Fruit fly (Drosophila melanogaster) whole organism, embryonic: ENCODE data around the gene CG10984.

Experiments used
- Bteb2 ChIP-seq: fragments of 200-800 bp; sonication (Bioruptor generic); optimal IDR thresholded peaks from 2 replicates; lab custom pipeline; 2016; ENCODE audit warnings: missing biosample characterization, missing genetic modification characterization
- CG10654 ChIP-seq: fragments of 200-800 bp; sonication (Bioruptor generic); optimal IDR thresholded peaks from 2 replicates; lab custom pipeline; 2016; ENCODE audit warnings: missing biosample characterization, missing genetic modification characterization
- CG11456 ChIP-seq: fragments of 200-800 bp; sonication (Bioruptor generic); IDR thresholded peaks from 3 replicates; pipeline ENCODE4 v1.3.6; 2022; ENCODE audit warnings: missing biosample characterization, missing genetic modification characterization
- CG1233 ChIP-seq: fragments of 200-800 bp; sonication (Bioruptor generic); optimal IDR thresholded peaks from 4 replicates; lab custom pipeline; 2018; ENCODE audit warnings: missing biosample characterization, mild to moderate bottlenecking, missing genetic modification characterization
- CG12659 ChIP-seq: fragments of 200-800 bp; sonication (Bioruptor generic); optimal IDR thresholded peaks from 3 replicates; lab custom pipeline; 2017; ENCODE audit warnings: mild to moderate bottlenecking, missing biosample characterization, missing genetic modification reagents, missing genetic modification characterization
- CG12769 ChIP-seq: fragments of 200-800 bp; sonication (Bioruptor generic); optimal IDR thresholded peaks from 2 replicates; lab custom pipeline; 2019; ENCODE audit warnings: missing biosample characterization, mild to moderate bottlenecking, missing genetic modification characterization, moderate library complexity
- CG13123 ChIP-seq: fragments of 200-800 bp; sonication (Bioruptor generic); optimal IDR thresholded peaks from 2 replicates; lab custom pipeline; 2016; ENCODE audit warnings: missing biosample characterization, missing genetic modification characterization
- CG15696 ChIP-seq: fragments of 200-800 bp; sonication (Bioruptor generic); optimal IDR thresholded peaks from 2 replicates; lab custom pipeline; 2019; ENCODE audit warnings: missing biosample characterization, mild to moderate bottlenecking, missing genetic modification characterization, moderate library complexity
- CG1603 ChIP-seq: fragments of 200-800 bp; sonication (Bioruptor generic); optimal IDR thresholded peaks from 2 replicates; lab custom pipeline; 2019; ENCODE audit warnings: missing biosample characterization, mild to moderate bottlenecking, missing genetic modification characterization, moderate library complexity
- CG2712 ChIP-seq: fragments of 200-800 bp; optimal IDR thresholded peaks from 3 replicates; lab custom pipeline; 2019; ENCODE audit warnings: missing biosample characterization, mild to moderate bottlenecking, missing genetic modification characterization, moderate library complexity
- CG30431 ChIP-seq: fragments of 200-800 bp; sonication (Bioruptor generic); optimal IDR thresholded peaks from 2 replicates; lab custom pipeline; 2017; ENCODE audit warnings: missing biosample characterization, missing genetic modification characterization
- CG31388 ChIP-seq: fragments of 200-800 bp; sonication (Bioruptor generic); optimal IDR thresholded peaks from 2 replicates; lab custom pipeline; 2016; ENCODE audit warnings: missing biosample characterization, missing genetic modification characterization
- CG3163 ChIP-seq: fragments of 200-800 bp; sonication (Bioruptor generic); optimal IDR thresholded peaks from 3 replicates; lab custom pipeline; 2016; ENCODE audit warnings: missing biosample characterization, missing genetic modification characterization
- CG33213 ChIP-seq: fragments of 200-800 bp; sonication (Bioruptor generic); optimal IDR thresholded peaks from 3 replicates; lab custom pipeline; 2016; ENCODE audit warnings: missing biosample characterization, missing genetic modification characterization
- CG34224 ChIP-seq: fragments of 200-800 bp; sonication (Bioruptor generic); IDR thresholded peaks from 3 replicates; pipeline ENCODE4 v1.3.6; 2022; ENCODE audit warnings: missing biosample characterization, missing genetic modification characterization; ENCODE audit not compliant: partially characterized antibody
- CG3995 ChIP-seq: fragments of 200-800 bp; sonication (Bioruptor generic); optimal IDR thresholded peaks from 3 replicates; lab custom pipeline; 2016; ENCODE audit warnings: missing biosample characterization, missing genetic modification characterization
- CG7556 ChIP-seq: fragments of 200-800 bp; sonication (Bioruptor generic); optimal IDR thresholded peaks from 2 replicates; lab custom pipeline; 2017; ENCODE audit warnings: missing biosample characterization, mild to moderate bottlenecking, missing genetic modification characterization
- CG8944 ChIP-seq: fragments of 200-800 bp; sonication (Bioruptor generic); optimal IDR thresholded peaks from 3 replicates; lab custom pipeline; 2016; ENCODE audit warnings: missing biosample characterization, missing genetic modification characterization
- Deaf1 ChIP-seq: fragments of 200-800 bp; optimal IDR thresholded peaks from 3 replicates; lab custom pipeline; 2019; ENCODE audit warnings: missing biosample characterization, mild to moderate bottlenecking, missing genetic modification characterization, moderate library complexity
- Doc3 ChIP-seq: fragments of 200-800 bp; sonication (Bioruptor generic); IDR thresholded peaks from 3 replicates; pipeline ENCODE4 v1.3.6; 2022; ENCODE audit warnings: missing biosample characterization, missing genetic modification characterization; ENCODE audit not compliant: partially characterized antibody
- Drgx ChIP-seq: fragments of 200-800 bp; sonication (Bioruptor generic); IDR thresholded peaks from 2 replicates; pipeline ENCODE4 v1.3.6; 2022; ENCODE audit warnings: missing biosample characterization, missing genetic modification characterization
- E2f1 ChIP-seq: fragments of 200-800 bp; sonication (Bioruptor generic); IDR thresholded peaks from 2 replicates; pipeline ENCODE4 v1.3.6; 2022; ENCODE audit warnings: missing biosample characterization, missing genetic modification characterization
- E2f2 ChIP-seq: fragments of 200-800 bp; sonication (Bioruptor generic); IDR thresholded peaks from 2 replicates; pipeline ENCODE4 v1.3.6; 2022; ENCODE audit warnings: missing biosample characterization, missing genetic modification characterization
- GATAe ChIP-seq: fragments of 200-800 bp; sonication (Bioruptor generic); conservative IDR thresholded peaks from 2 replicates; pipeline ENCODE4 v1.3.6; 2022; ENCODE audit warnings: missing biosample characterization, missing genetic modification characterization
- Lim3 ChIP-seq: fragments of 200-800 bp; sonication (Bioruptor generic); IDR thresholded peaks from 2 replicates; pipeline ENCODE4 v1.3.6; 2022; ENCODE audit warnings: missing biosample characterization, missing genetic modification characterization
- Max ChIP-seq: fragments of 200-800 bp; sonication (Bioruptor generic); optimal IDR thresholded peaks from 2 replicates; lab custom pipeline; 2016; ENCODE audit warnings: missing biosample characterization, mild to moderate bottlenecking, missing genetic modification characterization
- Neu2 ChIP-seq: fragments of 200-800 bp; sonication (Bioruptor generic); optimal IDR thresholded peaks from 3 replicates; lab custom pipeline; 2016; ENCODE audit warnings: missing biosample characterization, missing genetic modification characterization, borderline replicate concordance
- Nf-YC ChIP-seq: fragments of 200-800 bp; optimal IDR thresholded peaks from 3 replicates; lab custom pipeline; 2019; ENCODE audit warnings: missing biosample characterization, mild to moderate bottlenecking, missing genetic modification characterization, moderate library complexity
- Scr ChIP-seq: fragments of 200-800 bp; sonication (Bioruptor generic); IDR thresholded peaks from 2 replicates; pipeline ENCODE4 v1.3.6; 2022; ENCODE audit warnings: missing biosample characterization, missing genetic modification characterization; ENCODE audit not compliant: partially characterized antibody
- Sin3A ChIP-seq: fragments of >200 bp; optimal IDR thresholded peaks from 2 replicates; lab custom pipeline; 2018
- Sry-δ ChIP-seq: fragments of 200-800 bp; sonication (Bioruptor generic); optimal IDR thresholded peaks from 2 replicates; lab custom pipeline; 2016; ENCODE audit warnings: missing biosample characterization, missing genetic modification characterization
- Usf ChIP-seq: fragments of 200-800 bp; sonication (Bioruptor generic); optimal IDR thresholded peaks from 2 replicates; lab custom pipeline; 2017; ENCODE audit warnings: missing genotype, missing biosample characterization, missing genetic modification characterization
- bigmax ChIP-seq: fragments of 200-800 bp; sonication (Bioruptor generic); optimal IDR thresholded peaks from 2 replicates; lab custom pipeline; 2018; ENCODE audit warnings: missing biosample characterization, mild to moderate bottlenecking, missing genetic modification characterization
- bsh ChIP-seq, 2 experiments: fragments of 200-800 bp; sonication (Bioruptor generic); optimal IDR thresholded peaks; 2 replicates each; lab custom pipeline; 2017 to 2018; ENCODE audit warnings: mild to moderate bottlenecking in 2 of 2, missing biosample characterization in 2 of 2, missing genetic modification characterization in 2 of 2, moderate library complexity in 1 of 2
- cad ChIP-seq: fragments of >200 bp; optimal IDR thresholded peaks from 2 replicates; lab custom pipeline; 2017; ENCODE audit warnings: missing biosample characterization, missing genetic modification characterization
- caup ChIP-seq: fragments of 200-800 bp; sonication (Bioruptor generic); optimal IDR thresholded peaks from 3 replicates; lab custom pipeline; 2017; ENCODE audit warnings: missing biosample characterization, mild to moderate bottlenecking, missing genetic modification characterization, moderate library complexity; ENCODE audit not compliant: severe bottlenecking
- ewg ChIP-seq: fragments of 200-800 bp; sonication (Bioruptor generic); optimal IDR thresholded peaks from 3 replicates; lab custom pipeline; 2017; ENCODE audit warnings: mild to moderate bottlenecking, missing biosample characterization, missing genetic modification reagents, missing genetic modification characterization
- exex ChIP-seq: fragments of 200-800 bp; sonication (Bioruptor generic); optimal IDR thresholded peaks from 4 replicates; lab custom pipeline; 2018; ENCODE audit warnings: missing biosample characterization, mild to moderate bottlenecking, missing genetic modification characterization, moderate library complexity
- hb ChIP-seq: fragments of 200-800 bp; sonication (Bioruptor generic); IDR thresholded peaks from 3 replicates; pipeline ENCODE4 v1.3.6; 2022; ENCODE audit warnings: missing biosample characterization, missing genetic modification characterization; ENCODE audit not compliant: partially characterized antibody
- hkb ChIP-seq, 2 experiments: fragments of 200-800 bp in 1 of 2; fragments of >200 bp in 1 of 2; sonication (Bioruptor generic) in 1 of 2; IDR thresholded peaks in 1 of 2; optimal IDR thresholded peaks in 1 of 2; 2 replicates each; pipeline versions ENCODE4 v1.3.6 to Lab custom; 2017 to 2022; ENCODE audit warnings: missing biosample characterization in 1 of 2, missing genetic modification characterization in 1 of 2
- nmo ChIP-seq: fragments of 200-800 bp; sonication (Bioruptor generic); optimal IDR thresholded peaks from 2 replicates; lab custom pipeline; 2018; ENCODE audit warnings: missing biosample characterization, mild to moderate bottlenecking, missing genetic modification characterization, moderate library complexity
- pb ChIP-seq: fragments of 200-800 bp; sonication (Bioruptor generic); optimal IDR thresholded peaks from 3 replicates; lab custom pipeline; 2016; ENCODE audit warnings: missing biosample characterization, missing genetic modification characterization
- prd ChIP-seq, 3 experiments: fragments of >200 bp in 2 of 3; fragments of 200-800 bp in 1 of 3; sonication (Bioruptor generic) in 1 of 3; optimal IDR thresholded peaks in 2 of 3; IDR thresholded peaks in 1 of 3; 2 replicates in 2 of 3; 3 replicates in 1 of 3; pipeline versions ENCODE4 v1.3.6 to Lab custom; 2017 to 2022; ENCODE audit warnings: missing biosample characterization in 1 of 3, missing genetic modification characterization in 1 of 3
- pzg ChIP-seq: fragments of 200-800 bp; sonication (Bioruptor generic); optimal IDR thresholded peaks from 3 replicates; lab custom pipeline; 2018; ENCODE audit warnings: missing biosample characterization, mild to moderate bottlenecking, missing genetic modification characterization, moderate library complexity
- seq ChIP-seq: fragments of 200-800 bp; sonication (Bioruptor generic); IDR thresholded peaks from 2 replicates; pipeline ENCODE4 v1.3.6; 2022; ENCODE audit warnings: missing biosample characterization, missing genetic modification characterization
- sqz ChIP-seq: fragments of 200-800 bp; sonication (Bioruptor generic); optimal IDR thresholded peaks from 3 replicates; lab custom pipeline; 2018; ENCODE audit warnings: missing biosample characterization, mild to moderate bottlenecking, missing genetic modification characterization
- tio ChIP-seq: fragments of 200-800 bp; sonication (Bioruptor generic); optimal IDR thresholded peaks from 2 replicates; lab custom pipeline; 2017; ENCODE audit warnings: missing biosample characterization, missing genetic modification characterization, inconsistent platforms
- tll ChIP-seq, 2 experiments: fragments of 200-800 bp in 1 of 2; fragments of >200 bp in 1 of 2; sonication (Bioruptor generic) in 1 of 2; optimal IDR thresholded peaks; 2 replicates each; lab custom pipeline; 2017 to 2019; ENCODE audit warnings: missing biosample characterization in 2 of 2, missing genetic modification characterization in 2 of 2, mild to moderate bottlenecking in 1 of 2, moderate library complexity in 1 of 2
- twi ChIP-seq: fragments of 200-800 bp; optimal IDR thresholded peaks from 2 replicates; lab custom pipeline; 2019; ENCODE audit warnings: missing biosample characterization, mild to moderate bottlenecking, missing genetic modification characterization, moderate library complexity
- zen2 ChIP-seq: fragments of 200-800 bp; sonication (Bioruptor generic); IDR thresholded peaks from 3 replicates; pipeline ENCODE4 v1.3.6; 2022; ENCODE audit warnings: missing biosample characterization, missing genetic modification characterization; ENCODE audit not compliant: partially characterized antibody

The CG10984 gene

DNA sequence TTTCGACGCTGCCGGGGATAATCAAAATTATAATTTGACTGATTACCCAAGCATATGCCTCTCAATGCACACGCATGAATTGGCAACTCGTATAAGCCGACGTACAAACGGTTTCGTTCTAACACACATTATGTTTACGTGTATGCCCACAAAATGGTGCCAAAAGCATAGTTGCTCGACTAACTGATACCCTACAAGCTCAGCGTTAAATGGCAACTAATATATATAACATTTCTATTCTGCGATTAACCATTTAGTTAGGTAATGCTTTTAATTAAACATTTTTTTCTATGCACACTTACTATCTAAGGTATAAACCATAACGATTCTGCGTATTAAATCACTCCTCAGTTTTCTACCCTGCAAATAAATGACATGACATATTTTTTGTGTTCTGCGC is 29.2 kb upstream of the CG10984 start (continued):
- TF ChIP-seq Deaf1: no peak
- TF ChIP-seq CG1233 (GFP tag; lab: Kevin White, UChicago): no peak
- no peak for TF ChIP-seq CG7556 (GFP tag; lab: Kevin White, UChicago)
- TF ChIP-seq CG13123 (GFP tag; lab: Kevin White, UChicago): no peak
- TF ChIP-seq CG33213 (GFP tag; lab: Kevin White, UChicago): no peak
- TF ChIP-seq GATAe (GFP tag; lab: Robert Waterston, UW): no peak
- TF ChIP-seq twi (tag; lab: Kevin White, UChicago): no peak
- TF ChIP-seq CG3163 (GFP tag; lab: Kevin White, UChicago): no peak
- TF ChIP-seq sqz: no peak
- no peak for TF ChIP-seq CG30431
- no peak for TF ChIP-seq pzg (GFP tag; lab: Kevin White, UChicago)
- TF ChIP-seq ewg (GFP tag; lab: Kevin White, UChicago): peak; percentile 30
- TF ChIP-seq Scr: 0 out of 2 replicates have a peak, but pooled peaks have one; percentile 12
- TF ChIP-seq hb (GFP tag; lab: Robert Waterston, UW): 0 out of 3 replicates have a peak, but pooled peaks have one; percentile 52
- TF ChIP-seq E2f1 (GFP tag; lab: Robert Waterston, UW): no peak
- no peak for TF ChIP-seq Usf
- TF ChIP-seq Doc3 (GFP tag; lab: Robert Waterston, UW): no peak
- peak; percentile 38 for TF ChIP-seq CG2712 (tag; lab: Kevin White, UChicago)
- TF ChIP-seq hkb (optimal IDR thresholded peaks at IDR 0.05; lab: Kevin White, UChicago): no peak
- TF ChIP-seq hkb (GFP tag; IDR thresholded peaks at IDR 0.05; lab: Robert Waterston, UW): peak; percentile 16; the same call in 1 of the 2 replicates
- no peak for TF ChIP-seq Bteb2
- no peak for TF ChIP-seq exex (tag; lab: Kevin White, UChicago)
- no peak for TF ChIP-seq CG8944 (GFP tag; lab: Kevin White, UChicago)
- TF ChIP-seq Sin3A (lab: Kevin White, UChicago): no peak
- TF ChIP-seq Neu2 (GFP tag; lab: Kevin White, UChicago): no peak
- no peak for TF ChIP-seq CG11456 (GFP tag; lab: Robert Waterston, UW)
- TF ChIP-seq prd (optimal IDR thresholded peaks at IDR 0.05; lab: Kevin White, UChicago): no peak
- 0 out of 3 replicates have a peak, but pooled peaks have one; percentile 7 for TF ChIP-seq prd (GFP tag; IDR thresholded peaks at IDR 0.05; lab: Robert Waterston, UW)
- 0 out of 3 replicates have a peak, but pooled peaks have one; percentile 14 for TF ChIP-seq CG34224 (GFP tag; lab: Robert Waterston, UW)
- TF ChIP-seq cad (GFP tag; lab: Kevin White, UChicago): no peak
- no peak for TF ChIP-seq CG12769 (tag; lab: Kevin White, UChicago)
- peak in 1 of 2 experiments; percentile 1 for TF ChIP-seq bsh (GFP tag; optimal IDR thresholded peaks at IDR 0.05; lab: Kevin White, UChicago)
- no peak for TF ChIP-seq caup (GFP tag; lab: Kevin White, UChicago)
- TF ChIP-seq CG12659 (GFP tag; lab: Kevin White, UChicago): no peak
- no peak for TF ChIP-seq CG3995 (GFP tag; lab: Kevin White, UChicago)
- no peak for TF ChIP-seq tio (GFP tag; lab: Kevin White, UChicago)
- no peak for TF ChIP-seq Nf-YC (tag; lab: Kevin White, UChicago)
- TF ChIP-seq, all 482 proteins: peak for 29

- TF ChIP-seq CG1603 (tag; lab: Kevin White, UChicago): peak; percentile 21
- no peak for TF ChIP-seq seq (GFP tag; lab: Robert Waterston, UW)
- TF ChIP-seq CG10654: peak; percentile 6
- TF ChIP-seq Lim3: no peak
- TF ChIP-seq E2f2 (GFP tag; lab: Robert Waterston, UW): peak; percentile 8; the same call in 1 of the 2 replicates
- TF ChIP-seq Drgx (GFP tag; lab: Robert Waterston, UW): peak; percentile 48
- TF ChIP-seq zen2 (GFP tag; lab: Robert Waterston, UW): no peak
- no peak for TF ChIP-seq CG31388
- no peak for TF ChIP-seq tll (GFP tag; optimal IDR thresholded peaks at IDR 0.05; lab: Kevin White, UChicago)
- TF ChIP-seq bigmax: no peak
- TF ChIP-seq pb (GFP tag; lab: Kevin White, UChicago): no peak
- peak; percentile 5 for TF ChIP-seq Max (GFP tag; lab: Kevin White, UChicago)
- no peak for TF ChIP-seq Sry-δ (GFP tag; lab: Kevin White, UChicago)
- TF ChIP-seq CG15696 (tag; lab: Kevin White, UChicago): peak; percentile 15
- TF ChIP-seq nmo: peak; percentile 36
Measured at dm6 chr3L:12725749-12726148, 24.2 kb upstream of the CG10984 start.
